Worm (Caenorhabditis elegans) whole organism, L3 larva: Measurements from ENCODE around the gene npr-39.

Source experiments
- elt-3 ChIP-seq, 3 experiments: fragments of 150-350 bp in 1 of 3; sonication (generic microtip) in 2 of 3; optimal IDR thresholded peaks; 2 replicates in 2 of 3; 4 replicates in 1 of 3; lab custom pipeline; 2014 to 2017; ENCODE audit warnings: missing biosample characterization in 3 of 3, missing genetic modification characterization in 3 of 3
- nhr-11 ChIP-seq: fragments of 150-350 bp; optimal IDR thresholded peaks from 2 replicates; lab custom pipeline; 2014; ENCODE audit warnings: missing biosample characterization, missing genetic modification characterization
- pha-4 ChIP-seq: fragments of 150-350 bp; optimal IDR thresholded peaks from 2 replicates; lab custom pipeline; 2014; ENCODE audit warnings: missing biosample characterization, missing genetic modification reagents, missing genetic modification characterization

DNA sequence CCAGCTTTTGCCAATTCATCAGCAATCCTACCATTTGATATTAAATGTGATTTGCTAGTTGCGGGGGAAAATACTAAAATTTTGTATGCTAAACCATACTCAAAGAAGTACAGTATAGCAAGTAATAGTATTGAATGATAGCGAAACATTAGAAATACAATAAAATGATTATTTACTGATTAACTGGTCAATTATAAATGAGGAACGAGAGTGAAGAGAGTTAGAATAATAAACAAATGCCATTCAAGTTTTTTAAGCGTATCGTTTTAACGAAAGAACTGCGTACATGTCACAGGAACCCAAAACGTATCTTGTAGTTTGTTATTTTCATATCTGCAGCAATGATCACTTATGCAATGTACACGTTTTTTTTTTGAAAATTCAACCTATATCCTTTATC, 31.6 kb downstream of the npr-39 start, which contains the start of gene ugt-47:
- TF ChIP-seq elt-3 (tag; optimal IDR thresholded peaks at IDR 0.05; lab: Kevin White, UChicago): no peak
- TF ChIP-seq pha-4 (tag; lab: Kevin White, UChicago): no peak
- TF ChIP-seq nhr-11: no peak
